Fruit fly (Drosophila melanogaster): ENCODE results near the gene CG3739.

Gene CG3739

DNA sequence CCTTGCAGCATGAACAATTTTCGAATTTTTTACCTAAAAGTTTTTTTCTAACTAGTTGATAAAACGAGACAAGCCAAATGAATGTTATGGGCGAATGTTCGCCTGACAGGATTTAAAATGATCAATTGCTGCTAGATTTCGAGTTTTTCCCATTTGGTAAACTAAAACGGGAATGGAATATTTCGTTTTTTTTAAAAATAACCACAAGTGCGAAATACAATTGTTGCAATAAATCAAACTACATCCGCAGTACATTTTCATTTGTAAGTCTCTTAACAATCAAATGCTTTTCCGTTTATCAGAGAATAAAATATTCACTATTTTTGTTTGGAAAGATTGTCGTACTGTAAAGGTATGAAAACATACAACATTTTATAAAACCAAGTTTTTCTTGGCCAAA is 31.9 kb downstream of the CG3739 start, which contains the start of gene CG3517:
Gene CG3517, minus strand, starts transcription at position 101 of the 400 bp plus-strand sequence.
- TF ChIP-seq so (GFP tag; IDR thresholded peaks at IDR 0.05), result no peak
- TF ChIP-seq sisA (GFP tag; IDR thresholded peaks at IDR 0.05), result no peak
- no peak for TF ChIP-seq Ets97D (GFP tag; optimal IDR thresholded peaks at IDR 0.05)
- TF ChIP-seq cas (GFP tag; IDR thresholded peaks at IDR 0.05), result no peak
- TF ChIP-seq ash1 (GFP tag; optimal IDR thresholded peaks at IDR 0.05), result no peak
- no peak for TF ChIP-seq Neu2 (GFP tag; optimal IDR thresholded peaks at IDR 0.05; ENCODE audit: borderline replicate concordance)
- no peak for TF ChIP-seq jing (GFP tag; optimal IDR thresholded peaks at IDR 0.05)
- no peak for TF ChIP-seq CG2202 (tag; optimal IDR thresholded peaks at IDR 0.05)
- TF ChIP-seq sqz (GFP tag; optimal IDR thresholded peaks at IDR 0.05), result no peak
- no peak for TF ChIP-seq TFAM (GFP tag; optimal IDR thresholded peaks at IDR 0.05)
- no peak for TF ChIP-seq mam (GFP tag; optimal IDR thresholded peaks at IDR 0.05)
- no peak for TF ChIP-seq CG8290 (GFP tag; optimal IDR thresholded peaks at IDR 0.05)
- TF ChIP-seq CG8290 (tag; optimal IDR thresholded peaks at IDR 0.05), result no peak
- TF ChIP-seq dmrt11E (tag; optimal IDR thresholded peaks at IDR 0.05), result no peak
- no peak for TF ChIP-seq ind (GFP tag; optimal IDR thresholded peaks at IDR 0.05)
- no peak for TF ChIP-seq Bgb (GFP tag; IDR thresholded peaks at IDR 0.05; ENCODE audit: partially characterized antibody)
- TF ChIP-seq CG42726 (GFP tag; IDR thresholded peaks at IDR 0.05; ENCODE audit: partially characterized antibody), result no peak
- TF ChIP-seq CG15514 (GFP tag; optimal IDR thresholded peaks at IDR 0.05), result no peak
- TF ChIP-seq dpn (GFP tag; optimal IDR thresholded peaks at IDR 0.05), result no peak
- TF ChIP-seq Dbx (GFP tag; IDR thresholded peaks at IDR 0.05), result no peak
